Worm (Caenorhabditis elegans): ENCODE data around the gene crb-1.

- no peak for TF ChIP-seq zag-1 (tag; optimal IDR thresholded peaks at IDR 0.05)
- no peak for TF ChIP-seq mml-1 (tag; optimal IDR thresholded peaks at IDR 0.05)
Observed at ce11 chrX:17434234-17434633, 20.4 kb upstream of the crb-1 start, which contains the start of gene fubl-3.

All from whole organism, L3 larva.